Fruit fly (Drosophila melanogaster) Kc167 (cell line): ENCODE results near the gene CG3552.

Experiments used
- Myc ChIP-seq: fragments of >200 bp; optimal IDR thresholded peaks from 2 replicates; lab custom pipeline; 2017; ENCODE audit warnings: missing external identifiers
- h ChIP-seq: fragments of >200 bp; optimal IDR thresholded peaks from 3 replicates; lab custom pipeline; 2018; ENCODE audit warnings: missing external identifiers

DNA sequence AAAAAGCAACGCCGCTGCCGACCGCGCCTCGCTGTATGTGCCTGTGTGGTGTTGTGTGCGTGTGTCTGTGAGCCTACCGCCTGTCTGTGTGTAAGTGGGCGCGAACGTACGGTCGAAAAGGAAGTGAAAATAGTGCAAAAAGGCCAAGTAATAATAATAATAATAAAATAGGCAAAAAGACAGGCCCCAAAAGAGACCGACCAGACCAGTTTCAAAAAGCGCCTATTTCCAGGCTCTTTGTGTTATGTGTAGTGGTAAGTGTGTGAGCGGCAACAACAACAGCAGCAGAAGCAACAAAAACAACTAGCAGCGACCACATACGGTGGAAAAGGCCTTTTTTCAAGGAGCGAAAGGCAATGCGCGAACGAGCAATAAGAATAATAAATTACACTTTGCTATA, 6.7 kb downstream of the CG3552 start:
- TF ChIP-seq h (lab: Kevin White, UChicago) (no peak), Myc (lab: Kevin White, UChicago) (no peak)
